Worm (Caenorhabditis elegans) whole organism, L2 larva: ENCODE data around the gene M04G7.1.

Experiments used
- C34F6.9 ChIP-seq: fragments of 150-350 bp; optimal IDR thresholded peaks from 2 replicates; lab custom pipeline; 2014; ENCODE audit warnings: missing biosample characterization, missing genetic modification characterization
- F13H6.1 ChIP-seq: sonication (generic microtip); optimal IDR thresholded peaks from 2 replicates; lab custom pipeline; 2016; ENCODE audit warnings: missing genetic modification characterization, missing compliant biosample characterization
- Y55F3AM.14 ChIP-seq: fragments of 200-800 bp; sonication (Bioruptor generic); optimal IDR thresholded peaks from 2 replicates; lab custom pipeline; 2018; ENCODE audit warnings: mild to moderate bottlenecking, missing genetic modification characterization, missing compliant biosample characterization
- alr-1 ChIP-seq: fragments of 150-350 bp; optimal IDR thresholded peaks from 2 replicates; lab custom pipeline; 2014; ENCODE audit warnings: missing biosample characterization, missing genetic modification characterization
- ama-1 ChIP-seq: fragments of 150-350 bp; optimal IDR thresholded peaks from 2 replicates; lab custom pipeline; 2018; ENCODE audit warnings: inconsistent platforms
- blmp-1 ChIP-seq: sonication (generic microtip); optimal IDR thresholded peaks from 2 replicates; lab custom pipeline; 2017; ENCODE audit warnings: missing genetic modification characterization, mild to moderate bottlenecking, missing compliant biosample characterization, antibody characterized with exemption, moderate library complexity; ENCODE audit not compliant: insufficient read depth
- ceh-16 ChIP-seq: fragments of 150-350 bp; optimal IDR thresholded peaks from 2 replicates; lab custom pipeline; 2014; ENCODE audit warnings: missing biosample characterization, missing genetic modification characterization
- dmd-4 ChIP-seq: sonication (generic microtip); optimal IDR thresholded peaks from 2 replicates; lab custom pipeline; 2017; ENCODE audit warnings: missing biosample characterization, missing genetic modification characterization
- egl-27 ChIP-seq: sonication (generic microtip); optimal IDR thresholded peaks from 3 replicates; lab custom pipeline; 2017; ENCODE audit warnings: missing biosample characterization, missing genetic modification reagents, missing genetic modification characterization
- elt-1 ChIP-seq: fragments of 150-350 bp; optimal IDR thresholded peaks from 2 replicates; lab custom pipeline; 2014; ENCODE audit warnings: missing biosample characterization, missing genetic modification characterization
- elt-3 ChIP-seq: sonication (generic microtip); optimal IDR thresholded peaks from 2 replicates; lab custom pipeline; 2017; ENCODE audit warnings: missing biosample characterization, missing genetic modification characterization
- lin-11 ChIP-seq: fragments of 150-350 bp; sonication (generic microtip); optimal IDR thresholded peaks from 2 replicates; lab custom pipeline; 2014; ENCODE audit warnings: missing biosample characterization, missing genetic modification characterization, inconsistent platforms, mixed read lengths
- lin-13 ChIP-seq: fragments of 150-350 bp; optimal IDR thresholded peaks from 2 replicates; lab custom pipeline; 2014; ENCODE audit warnings: missing biosample characterization, missing genetic modification reagents, missing genetic modification characterization
- lin-39 ChIP-seq: fragments of 150-350 bp; optimal IDR thresholded peaks from 2 replicates; lab custom pipeline; 2014; ENCODE audit warnings: missing biosample characterization, missing genetic modification reagents, missing genetic modification characterization
- lsy-2 ChIP-seq, 2 experiments: fragments of 150-350 bp in 1 of 2; sonication (generic microtip) in 1 of 2; optimal IDR thresholded peaks; 2 replicates each; lab custom pipeline; 2014 to 2017; ENCODE audit warnings: missing biosample characterization in 2 of 2, missing genetic modification characterization in 2 of 2
- mab-5 ChIP-seq: fragments of 150-350 bp; optimal IDR thresholded peaks from 2 replicates; lab custom pipeline; 2014; ENCODE audit warnings: missing biosample characterization, missing genetic modification characterization
- mbf-1 ChIP-seq: sonication (generic microtip); optimal IDR thresholded peaks from 2 replicates; lab custom pipeline; 2017; ENCODE audit warnings: missing biosample characterization, missing genetic modification characterization
- mdl-1 ChIP-seq, 2 experiments: fragments of 150-350 bp in 1 of 2; sonication (generic microtip) in 1 of 2; optimal IDR thresholded peaks; 2 replicates each; lab custom pipeline; 2017; ENCODE audit warnings: missing biosample characterization in 2 of 2, missing genetic modification characterization in 2 of 2
- nhr-10 ChIP-seq: sonication (generic microtip); optimal IDR thresholded peaks from 2 replicates; lab custom pipeline; 2017; ENCODE audit warnings: missing biosample characterization, missing genetic modification characterization
- nhr-11 ChIP-seq: fragments of 150-350 bp; optimal IDR thresholded peaks from 2 replicates; lab custom pipeline; 2014; ENCODE audit warnings: missing biosample characterization, missing genetic modification characterization
- nhr-12 ChIP-seq: fragments of 150-350 bp; optimal IDR thresholded peaks from 2 replicates; lab custom pipeline; 2014; ENCODE audit warnings: missing biosample characterization, missing genetic modification characterization
- nhr-129 ChIP-seq: fragments of 150-350 bp; optimal IDR thresholded peaks from 2 replicates; lab custom pipeline; 2014; ENCODE audit warnings: missing biosample characterization, missing genetic modification characterization
- nhr-21 ChIP-seq: fragments of 150-350 bp; optimal IDR thresholded peaks from 2 replicates; lab custom pipeline; 2014; ENCODE audit warnings: missing biosample characterization, missing genetic modification characterization
- nhr-23 ChIP-seq: fragments of 150-350 bp; optimal IDR thresholded peaks from 2 replicates; lab custom pipeline; 2014; ENCODE audit warnings: missing biosample characterization, missing genetic modification reagents, missing genetic modification characterization
- nhr-237 ChIP-seq: fragments of 150-350 bp; optimal IDR thresholded peaks from 2 replicates; lab custom pipeline; 2014; ENCODE audit warnings: missing biosample characterization, missing genetic modification characterization
- nhr-25 ChIP-seq: fragments of 150-350 bp; sonication (generic microtip); optimal IDR thresholded peaks from 3 replicates; lab custom pipeline; 2014; ENCODE audit warnings: missing biosample characterization, missing genetic modification characterization
- nhr-6 ChIP-seq: fragments of 150-350 bp; optimal IDR thresholded peaks from 2 replicates; lab custom pipeline; 2014; ENCODE audit warnings: missing biosample characterization, missing genetic modification characterization
- nhr-77 ChIP-seq: fragments of 150-350 bp; optimal IDR thresholded peaks from 2 replicates; lab custom pipeline; 2014; ENCODE audit warnings: missing biosample characterization, missing genetic modification characterization
- peb-1 ChIP-seq: fragments of 150-350 bp; optimal IDR thresholded peaks from 2 replicates; lab custom pipeline; 2014; ENCODE audit warnings: missing biosample characterization, missing genetic modification characterization
- skn-1 ChIP-seq: sonication (generic microtip); optimal IDR thresholded peaks from 2 replicates; lab custom pipeline; 2017; ENCODE audit warnings: missing biosample characterization, missing genetic modification characterization
- sma-3 ChIP-seq: sonication (generic microtip); optimal IDR thresholded peaks from 2 replicates; lab custom pipeline; 2016; ENCODE audit warnings: missing genetic modification reagents, missing genetic modification characterization, missing compliant biosample characterization
- sma-9 ChIP-seq, 2 experiments: fragments of 150-350 bp in 1 of 2; sonication (generic microtip) in 1 of 2; optimal IDR thresholded peaks; 2 replicates each; lab custom pipeline; 2014 to 2016; ENCODE audit warnings: missing genetic modification characterization in 2 of 2, mild to moderate bottlenecking in 1 of 2, missing biosample characterization in 1 of 2, missing compliant biosample characterization in 1 of 2, missing genetic modification reagents in 1 of 2, moderate library complexity in 1 of 2
- snpc-4 ChIP-seq: fragments of 150-350 bp; optimal IDR thresholded peaks from 2 replicates; lab custom pipeline; 2014; ENCODE audit warnings: missing biosample characterization, missing genetic modification characterization
- unc-39 ChIP-seq: fragments of 150-350 bp; optimal IDR thresholded peaks from 2 replicates; lab custom pipeline; 2014; ENCODE audit warnings: missing biosample characterization, missing genetic modification characterization
- unc-55 ChIP-seq: fragments of 150-350 bp; sonication (generic microtip); optimal IDR thresholded peaks from 3 replicates; lab custom pipeline; 2014; ENCODE audit warnings: missing biosample characterization, missing genetic modification reagents, missing genetic modification characterization
- unc-62 ChIP-seq: fragments of 150-350 bp; optimal IDR thresholded peaks from 2 replicates; lab custom pipeline; 2014; ENCODE audit warnings: missing biosample characterization, missing genetic modification reagents, missing genetic modification characterization
- zag-1 ChIP-seq: fragments of 150-350 bp; optimal IDR thresholded peaks from 2 replicates; lab custom pipeline; 2014; ENCODE audit warnings: missing biosample characterization, missing genetic modification characterization
- ztf-4 ChIP-seq: fragments of 150-350 bp; optimal IDR thresholded peaks from 2 replicates; lab custom pipeline; 2014; ENCODE audit warnings: missing biosample characterization, missing genetic modification characterization

The M04G7.1 gene

ce11 chrIV:462050-462449, 6.5 kb downstream of the M04G7.1 start:
- TF ChIP-seq nhr-23 (no peak), nhr-129 (tag; lab: Kevin White, UChicago) (no peak), mab-5 (tag; lab: Kevin White, UChicago) (no peak), nhr-12 (no peak), Y55F3AM.14 (GFP tag; lab: Kevin White, UChicago) (no peak), nhr-25 (no peak), elt-3 (no peak), unc-55 (GFP tag; lab: Kevin White, UChicago) (no peak), lsy-2 (tag; optimal IDR thresholded peaks at IDR 0.05; lab: Kevin White, UChicago) (no peak), alr-1 (tag; lab: Kevin White, UChicago) (no peak), mbf-1 (no peak), zag-1 (no peak), sma-3 (GFP tag; lab: Kevin White, UChicago) (no peak), unc-39 (tag; lab: Kevin White, UChicago) (no peak), blmp-1 (tag; lab: Kevin White, UChicago) (no peak), nhr-77 (tag; lab: Kevin White, UChicago) (no peak), ceh-16 (tag; lab: Kevin White, UChicago) (no peak), C34F6.9 (tag; lab: Kevin White, UChicago) (no peak), egl-27 (tag; lab: Kevin White, UChicago) (no peak), nhr-237 (tag; lab: Kevin White, UChicago) (no peak)

ce11 chrIV:466569-466968, 11.0 kb downstream of the M04G7.1 start:
- TF ChIP-seq mdl-1 (tag; optimal IDR thresholded peaks at IDR 0.05; lab: Kevin White, UChicago) = no peak
- no peak for TF ChIP-seq nhr-23
- TF ChIP-seq elt-1 (tag; lab: Kevin White, UChicago) = no peak
- TF ChIP-seq nhr-6 (tag; lab: Kevin White, UChicago) = no peak
- no peak for TF ChIP-seq sma-9 (GFP tag; optimal IDR thresholded peaks at IDR 0.05; lab: Kevin White, UChicago)
- no peak for TF ChIP-seq sma-9 (tag; optimal IDR thresholded peaks at IDR 0.05; lab: Kevin White, UChicago)
- no peak for TF ChIP-seq unc-39 (tag; lab: Kevin White, UChicago)
- TF ChIP-seq peb-1 = no peak
- no peak for TF ChIP-seq ztf-4
- TF ChIP-seq egl-27 (tag; lab: Kevin White, UChicago) = no peak
- TF ChIP-seq lin-13 = no peak
- TF ChIP-seq nhr-25 = no peak
- TF ChIP-seq snpc-4 (tag; lab: Kevin White, UChicago) = no peak
- TF ChIP-seq lin-39 (tag; lab: Kevin White, UChicago) = no peak
- no peak for TF ChIP-seq nhr-11 (tag; lab: Kevin White, UChicago)

DNA sequence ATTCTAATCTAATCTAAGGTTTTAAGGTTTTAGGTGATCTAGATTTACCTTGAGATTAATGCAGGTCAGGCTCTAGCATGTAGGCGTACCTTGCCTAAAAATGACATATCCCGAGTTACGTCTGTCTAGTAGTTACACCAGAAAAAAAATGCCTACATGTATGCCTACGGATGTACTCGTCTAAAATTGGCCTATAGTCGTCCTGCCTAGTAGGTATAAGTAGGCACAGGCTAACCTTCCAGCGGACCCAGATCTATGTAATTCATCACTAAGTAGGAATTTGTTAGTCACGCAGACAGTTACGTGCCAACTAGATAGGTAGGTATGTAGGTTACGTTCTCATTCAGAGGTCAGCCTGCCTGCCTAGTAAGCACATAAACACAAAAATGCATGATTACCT, 11.7 kb downstream of the M04G7.1 start:
- TF ChIP-seq unc-39 (tag; lab: Kevin White, UChicago) (no peak), ceh-16 (tag; lab: Kevin White, UChicago) (no peak), nhr-25 (no peak)
- TF ChIP-seq, all 48 proteins: peak for 0

DNA sequence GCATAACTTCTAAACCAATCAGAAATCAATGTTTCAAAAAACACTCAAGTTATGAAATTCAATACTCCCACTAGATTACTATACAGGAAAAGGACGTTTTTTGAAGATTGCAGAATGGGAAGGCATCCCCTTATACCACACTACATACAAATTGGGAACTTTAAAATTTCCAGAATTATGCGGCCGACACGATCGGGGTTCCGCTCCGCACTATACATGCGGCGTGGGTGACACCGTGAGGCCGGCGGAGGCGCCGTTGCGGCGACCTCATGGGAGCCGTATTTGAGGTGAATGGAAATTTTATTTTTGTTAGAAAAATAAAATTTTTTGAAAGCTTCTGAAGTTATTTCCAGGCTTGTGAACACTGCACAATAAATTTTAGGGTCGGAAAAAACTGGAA, 12.7 kb downstream of the M04G7.1 start:
- no peak for TF ChIP-seq ama-1
- TF ChIP-seq skn-1 = no peak
- no peak for TF ChIP-seq C34F6.9 (tag; lab: Kevin White, UChicago)
- no peak for TF ChIP-seq nhr-11 (tag; lab: Kevin White, UChicago)
- no peak for TF ChIP-seq peb-1
- TF ChIP-seq mab-5 (tag; lab: Kevin White, UChicago) = no peak
- no peak for TF ChIP-seq nhr-21 (tag; lab: Kevin White, UChicago)
- TF ChIP-seq blmp-1 (tag; lab: Kevin White, UChicago) = no peak
- no peak for TF ChIP-seq nhr-77 (tag; lab: Kevin White, UChicago)
- TF ChIP-seq nhr-23 = no peak
- no peak for TF ChIP-seq dmd-4
- TF ChIP-seq mdl-1 (tag; optimal IDR thresholded peaks at IDR 0.05; lab: Kevin White, UChicago) = no peak
- no peak for TF ChIP-seq nhr-10

ce11 chrIV:481067-481466, 25.5 kb downstream of the M04G7.1 start, which contains the start of gene npr-37:
TSS of gene npr-37 (minus strand) at chrIV:481167.
- TF ChIP-seq elt-1 (tag; lab: Kevin White, UChicago) (no peak), unc-62 (GFP tag; lab: Kevin White, UChicago) (no peak), nhr-11 (tag; lab: Kevin White, UChicago) (no peak), zag-1 (no peak), nhr-237 (tag; lab: Kevin White, UChicago) (no peak), alr-1 (tag; lab: Kevin White, UChicago) (no peak), egl-27 (tag; lab: Kevin White, UChicago) (no peak), sma-9 (GFP tag; optimal IDR thresholded peaks at IDR 0.05; lab: Kevin White, UChicago) (no peak), sma-9 (tag; optimal IDR thresholded peaks at IDR 0.05; lab: Kevin White, UChicago) (no peak), mdl-1 (tag; optimal IDR thresholded peaks at IDR 0.05; lab: Kevin White, UChicago) (no peak), unc-55 (GFP tag; lab: Kevin White, UChicago) (no peak), lin-11 (tag; lab: Kevin White, UChicago) (no peak), nhr-23 (no peak), F13H6.1 (tag; lab: Kevin White, UChicago) (no peak), mbf-1 (no peak), Y55F3AM.14 (GFP tag; lab: Kevin White, UChicago) (no peak)
